Fruit fly (Drosophila melanogaster) whole organism, adult: Measurements from ENCODE around the gene CG5608.

Experiments used
- CG11617 ChIP-seq: fragments of 200-800 bp; sonication (Bioruptor generic); optimal IDR thresholded peaks from 2 replicates; lab custom pipeline; 2017; ENCODE audit warnings: mild to moderate bottlenecking, missing biosample characterization, missing genetic modification reagents, missing genetic modification characterization
- CG12768 ChIP-seq: fragments of 200-800 bp; sonication (Bioruptor generic); optimal IDR thresholded peaks from 2 replicates; lab custom pipeline; 2017; ENCODE audit warnings: missing biosample characterization, missing genetic modification characterization, mild to moderate bottlenecking, moderate library complexity, missing genetic modification reagents
- CG14711 ChIP-seq: fragments of 200-800 bp; sonication (Bioruptor generic); optimal IDR thresholded peaks from 2 replicates; lab custom pipeline; 2018; ENCODE audit warnings: missing biosample characterization, mild to moderate bottlenecking, missing genetic modification characterization, moderate library complexity
- CG1620 ChIP-seq: fragments of 200-800 bp; sonication (Bioruptor generic); optimal IDR thresholded peaks from 2 replicates; lab custom pipeline; 2016; ENCODE audit warnings: missing biosample characterization, missing genetic modification characterization
- CG33017 ChIP-seq: fragments of 200-800 bp; sonication (Bioruptor generic); optimal IDR thresholded peaks from 2 replicates; lab custom pipeline; 2018; ENCODE audit warnings: missing biosample characterization, mild to moderate bottlenecking, missing genetic modification characterization, moderate library complexity
- CG5204 ChIP-seq: fragments of 200-800 bp; sonication (Bioruptor generic); optimal IDR thresholded peaks from 2 replicates; lab custom pipeline; 2016; ENCODE audit warnings: missing biosample characterization, missing genetic modification characterization
- CG7045 ChIP-seq: fragments of 200-800 bp; sonication (Bioruptor generic); optimal IDR thresholded peaks from 2 replicates; lab custom pipeline; 2017; ENCODE audit warnings: missing biosample characterization, mild to moderate bottlenecking, missing genetic modification characterization
- CG7101 ChIP-seq: fragments of 200-800 bp; sonication (Bioruptor generic); optimal IDR thresholded peaks from 2 replicates; lab custom pipeline; 2018; ENCODE audit warnings: missing biosample characterization, mild to moderate bottlenecking, missing genetic modification characterization, moderate library complexity
- Clk ChIP-seq: fragments of 200-800 bp; sonication (Bioruptor generic); optimal IDR thresholded peaks from 2 replicates; lab custom pipeline; 2017; ENCODE audit warnings: missing biosample characterization, missing genetic modification characterization
- Crg-1 ChIP-seq: fragments of 200-800 bp; sonication (Bioruptor generic); optimal IDR thresholded peaks from 2 replicates; lab custom pipeline; 2016; ENCODE audit warnings: missing biosample characterization, missing genetic modification characterization
- Hr96 ChIP-seq: fragments of 200-800 bp; sonication (Bioruptor generic); optimal IDR thresholded peaks from 2 replicates; lab custom pipeline; 2016; ENCODE audit warnings: missing biosample characterization, missing genetic modification characterization
- Mnt ChIP-seq: fragments of 200-800 bp; sonication (Bioruptor generic); optimal IDR thresholded peaks from 2 replicates; lab custom pipeline; 2016; ENCODE audit warnings: missing biosample characterization, mild to moderate bottlenecking, missing genetic modification characterization
- bab1 ChIP-seq: fragments of 200-800 bp; sonication (Bioruptor generic); optimal IDR thresholded peaks from 3 replicates; lab custom pipeline; 2019; ENCODE audit warnings: missing biosample characterization, mild to moderate bottlenecking, missing genetic modification characterization, moderate library complexity
- cic ChIP-seq: fragments of 200-800 bp; sonication (Bioruptor generic); optimal IDR thresholded peaks from 2 replicates; lab custom pipeline; 2017; ENCODE audit warnings: missing biosample characterization, mild to moderate bottlenecking, missing genetic modification characterization, moderate library complexity
- cnc ChIP-seq, 2 experiments: fragments of >200 bp; optimal IDR thresholded peaks; 2 replicates each; lab custom pipeline; 2017
- kay ChIP-seq: fragments of 200-800 bp; sonication (Bioruptor generic); peaks from one replicate; lab custom pipeline; 2016; ENCODE audit warnings: missing biosample characterization, missing genetic modification characterization, borderline replicate concordance
- ovo ChIP-seq: fragments of 200-800 bp; sonication (Bioruptor generic); optimal IDR thresholded peaks from 2 replicates; lab custom pipeline; 2016; ENCODE audit warnings: missing biosample characterization, missing genetic modification characterization
- pad ChIP-seq: fragments of 200-800 bp; sonication (Bioruptor generic); optimal IDR thresholded peaks from 3 replicates; lab custom pipeline; 2017; ENCODE audit warnings: missing biosample characterization, missing genetic modification characterization, mild to moderate bottlenecking, moderate library complexity, missing genetic modification reagents
- tj ChIP-seq: fragments of 200-800 bp; sonication (Bioruptor generic); optimal IDR thresholded peaks from 3 replicates; lab custom pipeline; 2017; ENCODE audit warnings: missing biosample characterization, mild to moderate bottlenecking, missing genetic modification characterization, moderate library complexity
- toe ChIP-seq: fragments of 200-800 bp; sonication (Bioruptor generic); optimal IDR thresholded peaks from 2 replicates; lab custom pipeline; 2016; ENCODE audit warnings: missing biosample characterization, missing genetic modification characterization

The CG5608 gene

DNA sequence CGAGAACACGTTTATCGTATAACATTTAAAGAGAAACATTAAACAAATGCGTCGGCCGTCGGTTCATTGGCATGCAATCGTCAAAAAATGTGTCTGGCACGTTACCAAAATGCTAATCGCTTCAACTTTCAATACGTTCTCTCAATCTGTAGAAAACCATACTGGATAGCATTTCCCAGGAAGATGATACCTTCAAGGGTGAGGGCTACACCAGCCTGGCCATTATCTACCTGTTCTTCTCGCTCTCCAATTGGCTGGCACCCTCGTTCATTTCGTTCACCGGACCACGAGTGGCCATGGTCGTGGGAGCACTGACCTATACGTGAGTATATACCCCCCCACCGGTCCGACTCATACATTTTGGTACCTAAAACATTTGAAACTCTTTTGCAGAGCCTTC, 10.6 kb downstream of the CG5608 start:
- TF ChIP-seq cnc (optimal IDR thresholded peaks at IDR 0.05; lab: Kevin White, UChicago) (no peak), bab1 (no peak), cic (GFP tag; lab: Kevin White, UChicago) (no peak), CG11617 (GFP tag; lab: Kevin White, UChicago) (no peak), tj (no peak), ovo (GFP tag; lab: Kevin White, UChicago) (no peak), CG7045 (GFP tag; lab: Kevin White, UChicago) (no peak), CG7101 (tag; lab: Kevin White, UChicago) (no peak), Mnt (GFP tag; lab: Kevin White, UChicago) (no peak)

DNA sequence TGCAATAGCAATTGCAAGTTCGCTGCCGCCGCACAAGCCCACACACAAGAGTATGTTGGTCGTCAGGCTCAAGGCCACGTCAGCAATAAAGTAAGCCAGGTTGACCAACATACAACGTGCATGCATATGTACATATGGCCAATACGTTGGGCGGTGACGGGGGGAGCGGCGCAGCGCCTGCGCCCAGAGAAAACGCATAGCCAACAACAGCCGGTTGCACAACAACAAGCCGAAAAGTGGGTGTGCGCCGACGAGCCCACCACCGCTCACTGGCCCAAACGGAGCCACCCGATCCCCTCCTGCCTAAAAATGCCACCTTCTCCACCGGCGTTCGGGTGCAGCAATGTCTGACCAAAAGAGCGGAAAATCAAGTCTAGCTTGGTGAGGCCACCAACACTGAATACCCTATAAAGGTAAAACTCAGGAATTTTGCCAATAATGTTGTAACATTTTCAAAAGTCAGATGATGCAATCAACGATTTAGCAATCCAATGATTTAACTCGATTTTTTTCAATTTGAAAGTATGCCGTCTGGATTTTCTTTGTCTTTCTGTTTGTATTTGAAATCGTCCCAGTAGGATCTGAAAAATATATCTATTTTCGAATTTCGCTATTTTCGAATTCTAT, 13.1 kb downstream of the CG5608 start, which contains the start of gene CG5509:
TSS of gene CG5509 (plus strand) at position 577 of the 627 bp plus-strand sequence.
- TF ChIP-seq Hr96 (GFP tag; lab: Kevin White, UChicago) (no peak), Mnt (GFP tag; lab: Kevin White, UChicago) (no peak), tj (peak; percentile 66), CG7101 (tag; lab: Kevin White, UChicago) (no peak), cic (GFP tag; lab: Kevin White, UChicago) (peak; percentile 12), ovo (GFP tag; lab: Kevin White, UChicago) (no peak)

DNA sequence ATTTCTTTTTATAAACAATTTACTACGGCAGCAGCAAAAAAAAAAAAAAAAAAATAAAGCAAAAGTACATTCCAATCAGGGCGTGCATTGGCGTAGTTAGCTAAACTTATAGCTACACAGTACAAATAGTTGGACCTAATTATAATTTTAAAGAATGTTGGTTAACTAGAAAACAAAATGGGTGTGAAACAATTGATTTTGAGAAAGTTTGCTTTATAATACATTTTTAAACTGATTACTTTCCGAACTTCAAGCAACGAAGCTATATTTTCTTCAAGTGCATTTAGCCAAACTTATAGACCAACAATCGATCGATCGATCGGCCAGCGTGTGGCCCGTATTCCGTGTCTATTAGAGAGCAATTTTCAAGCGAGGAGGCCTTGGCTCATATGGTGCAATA, 13.7 kb downstream of the CG5608 start:
- TF ChIP-seq Hr96 (GFP tag; lab: Kevin White, UChicago) (no peak), CG33017 (tag; lab: Kevin White, UChicago) (peak; percentile 39), CG7045 (GFP tag; lab: Kevin White, UChicago) (peak; percentile 45), CG14711 (tag; lab: Kevin White, UChicago) (peak; percentile 46), bab1 (peak; percentile 60), pad (GFP tag; lab: Kevin White, UChicago) (no peak), cnc (optimal IDR thresholded peaks at IDR 0.05; lab: Kevin White, UChicago) (no peak), CG7101 (tag; lab: Kevin White, UChicago) (peak; percentile 25), CG12768 (GFP tag; lab: Kevin White, UChicago) (peak; percentile 66), CG11617 (GFP tag; lab: Kevin White, UChicago) (peak; percentile 4), Mnt (GFP tag; lab: Kevin White, UChicago) (no peak)

DNA sequence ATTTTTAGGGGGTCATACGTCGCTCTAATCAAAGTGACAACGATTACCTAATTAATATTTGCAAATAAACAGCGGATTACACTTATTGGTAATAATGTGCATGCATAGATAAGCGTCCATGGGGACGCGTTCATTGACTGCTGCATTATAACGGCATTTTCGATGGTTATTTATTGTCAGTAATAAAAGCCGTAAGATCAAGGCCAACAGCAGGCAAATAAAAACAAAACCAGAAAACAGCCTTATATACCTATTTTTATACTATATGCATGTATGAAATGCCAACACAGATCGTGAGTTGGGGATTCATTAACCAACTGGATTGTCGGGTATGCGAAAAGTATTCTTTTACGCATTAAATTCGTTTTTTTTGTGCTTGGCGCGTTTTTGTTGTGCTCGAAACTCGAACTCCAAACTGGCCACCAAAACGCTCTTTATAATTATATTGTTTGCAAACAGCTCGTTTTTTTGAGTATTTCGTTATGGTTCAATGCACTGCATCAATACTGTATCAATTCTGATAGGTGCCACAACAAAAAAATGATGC, 14.3 kb downstream of the CG5608 start:
- TF ChIP-seq bab1 (no peak), CG7101 (tag; lab: Kevin White, UChicago) (no peak), ovo (GFP tag; lab: Kevin White, UChicago) (no peak), toe (no peak)

DNA sequence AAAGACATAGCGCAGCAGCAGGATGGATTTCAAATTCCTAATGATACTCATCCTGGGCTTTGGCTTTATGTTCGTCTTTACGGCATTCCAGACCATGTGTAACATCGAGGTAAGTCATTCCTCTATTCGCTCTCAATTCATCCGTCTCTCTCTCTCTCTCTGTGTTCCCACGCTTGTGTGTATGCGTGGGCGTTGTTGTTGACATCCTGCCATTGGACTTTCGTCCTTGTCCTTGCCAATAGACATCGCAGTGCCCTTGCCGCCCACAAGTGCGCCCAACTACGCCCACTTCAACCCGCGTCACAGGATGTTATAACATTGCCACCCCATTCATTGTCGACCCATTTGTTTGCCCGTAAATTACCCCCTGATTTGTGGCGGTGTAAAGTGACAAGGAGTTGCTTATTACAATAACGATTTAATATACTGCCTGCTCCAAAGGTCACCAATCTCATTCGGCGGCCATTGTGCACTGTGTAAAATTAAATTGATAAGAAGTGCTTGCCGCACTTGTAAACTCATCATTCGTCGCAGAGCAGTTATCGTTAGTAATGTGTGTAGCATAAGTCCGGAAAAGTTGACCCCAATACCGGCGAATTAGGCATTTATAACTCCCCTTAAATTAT, 15.4 kb downstream of the CG5608 start:
- TF ChIP-seq CG7045 (GFP tag; lab: Kevin White, UChicago), result peak; percentile 1
- TF ChIP-seq pad (GFP tag; lab: Kevin White, UChicago), result no peak
- TF ChIP-seq CG7101 (tag; lab: Kevin White, UChicago), result no peak

DNA sequence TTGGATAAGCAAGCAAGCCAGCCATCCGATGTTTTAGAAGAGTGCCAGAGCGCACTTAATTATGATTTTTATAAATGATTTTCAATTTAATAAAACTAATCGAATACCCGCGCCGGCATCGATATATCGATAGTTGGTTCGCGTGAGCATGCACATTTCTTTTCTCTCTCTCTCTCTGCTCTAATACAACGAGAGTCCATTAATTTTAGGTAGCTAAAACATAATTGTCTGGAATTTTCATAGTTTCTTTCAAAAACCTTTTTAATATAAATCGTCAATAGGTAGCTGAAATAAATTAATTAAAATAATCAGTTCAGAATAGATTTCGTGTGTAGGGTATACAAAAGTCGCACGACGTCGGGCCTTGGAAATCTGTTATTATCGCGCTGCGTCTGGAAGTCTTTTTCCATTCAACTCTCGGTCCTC, 16.2 kb downstream of the CG5608 start, which contains the start of gene CG18549:
TSS of gene CG18549 (plus strand) at position 408 of the 426 bp plus-strand sequence.
- TF ChIP-seq pad (GFP tag; lab: Kevin White, UChicago), result peak; percentile 89
- peak; percentile 97 for TF ChIP-seq CG7045 (GFP tag; lab: Kevin White, UChicago)
- peak; percentile 99 for TF ChIP-seq CG12768 (GFP tag; lab: Kevin White, UChicago)
- TF ChIP-seq kay (GFP tag; lab: Kevin White, UChicago), result peak; percentile 99
- TF ChIP-seq CG14711 (tag; lab: Kevin White, UChicago), result peak; percentile 99
- peak; percentile 98 for TF ChIP-seq Crg-1 (GFP tag; lab: Kevin White, UChicago)
- peak; percentile 58 for TF ChIP-seq ovo (GFP tag; lab: Kevin White, UChicago)
- no peak for TF ChIP-seq toe
- peak; percentile 97 for TF ChIP-seq CG5204 (GFP tag; lab: Kevin White, UChicago)
- TF ChIP-seq tj, result peak; percentile 83
- TF ChIP-seq CG7101 (tag; lab: Kevin White, UChicago), result peak; percentile 100
- TF ChIP-seq Mnt (GFP tag; lab: Kevin White, UChicago), result peak; percentile 95
- peak; percentile 97 for TF ChIP-seq CG1620 (GFP tag; lab: Kevin White, UChicago)
- peak; percentile 99 for TF ChIP-seq Hr96 (GFP tag; lab: Kevin White, UChicago)
- peak in 1 of 2 experiments; percentile 15 for TF ChIP-seq cnc (optimal IDR thresholded peaks at IDR 0.05; lab: Kevin White, UChicago)
- TF ChIP-seq CG11617 (GFP tag; lab: Kevin White, UChicago), result peak; percentile 96
- peak; percentile 94 for TF ChIP-seq Clk (GFP tag; lab: Kevin White, UChicago)
- peak; percentile 100 for TF ChIP-seq CG33017 (tag; lab: Kevin White, UChicago)
- TF ChIP-seq bab1, result peak; percentile 100
- peak; percentile 98 for TF ChIP-seq cic (GFP tag; lab: Kevin White, UChicago)
